Worm (Caenorhabditis elegans) whole organism, L4/young adult: ENCODE results near the gene F22F7.3.

Experiments
- W03F9.2 ChIP-seq: fragments of 150-350 bp; optimal IDR thresholded peaks from 2 replicates; lab custom pipeline; 2014; ENCODE audit warnings: missing biosample characterization, missing genetic modification characterization
- dao-5 ChIP-seq: sonication (generic microtip); optimal IDR thresholded peaks from 2 replicates; lab custom pipeline; 2016; ENCODE audit warnings: missing genotype, missing genetic modification characterization, moderate library complexity, missing compliant biosample characterization
- him-1 ChIP-seq: sonication (generic microtip); optimal IDR thresholded peaks from 2 replicates; lab custom pipeline; 2016; ENCODE audit warnings: missing genotype, missing genetic modification reagents, missing genetic modification characterization, missing compliant biosample characterization

F22F7.3 gene

DNA sequence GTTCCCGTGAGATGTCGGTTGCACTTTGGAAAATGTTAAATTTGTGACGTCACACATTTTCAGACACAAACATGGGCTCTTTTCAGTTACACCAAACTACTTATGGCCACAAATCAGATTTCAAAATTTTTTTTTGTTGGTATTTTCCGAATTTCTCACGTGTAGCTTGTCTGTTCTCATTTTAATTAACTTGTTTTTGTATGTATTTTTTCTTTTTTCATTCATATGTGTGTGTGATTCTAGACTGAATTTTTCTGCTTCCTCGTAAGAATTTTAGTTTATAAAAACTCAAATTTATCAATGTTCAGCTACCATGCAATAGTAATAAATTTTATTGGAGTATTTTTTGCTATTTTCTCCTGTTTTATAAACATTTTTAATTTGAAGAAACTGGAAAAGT lies 46.4 kb downstream of the F22F7.3 start, which contains the start of gene srbc-22:
srbc-22 (plus strand) TSS at position 301 of the 400 bp plus-strand sequence.
- no peak for TF ChIP-seq dao-5 (tag; lab: Kevin White, UChicago)
- no peak for TF ChIP-seq him-1 (tag; lab: Kevin White, UChicago)
- no peak for TF ChIP-seq W03F9.2 (tag; lab: Kevin White, UChicago)

DNA sequence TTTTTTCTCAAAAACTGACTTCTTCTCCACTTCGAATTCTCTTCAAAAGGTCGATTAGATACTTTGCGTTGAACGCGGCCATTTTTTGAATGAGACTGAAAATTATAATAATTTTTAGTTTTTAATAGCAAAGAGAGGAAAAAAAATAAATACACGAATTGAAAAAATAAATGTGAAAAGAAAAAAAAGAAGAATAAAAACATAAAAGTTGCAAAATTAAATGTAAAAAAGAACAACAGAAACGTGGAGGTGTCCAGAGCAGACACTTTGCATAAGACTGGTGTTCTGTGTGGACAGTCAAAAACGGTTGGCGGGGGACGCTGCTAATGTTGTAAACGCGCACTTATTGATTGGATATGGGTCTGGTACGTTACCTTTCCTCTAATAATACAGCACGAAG lies 48.9 kb downstream of the F22F7.3 start, which contains the start of gene C45H4.14:
C45H4.14 (minus strand) TSS at position 101 of the 400 bp plus-strand sequence.
- no peak for TF ChIP-seq him-1 (tag; lab: Kevin White, UChicago)
- no peak for TF ChIP-seq W03F9.2 (tag; lab: Kevin White, UChicago)
- no peak for TF ChIP-seq dao-5 (tag; lab: Kevin White, UChicago)

DNA sequence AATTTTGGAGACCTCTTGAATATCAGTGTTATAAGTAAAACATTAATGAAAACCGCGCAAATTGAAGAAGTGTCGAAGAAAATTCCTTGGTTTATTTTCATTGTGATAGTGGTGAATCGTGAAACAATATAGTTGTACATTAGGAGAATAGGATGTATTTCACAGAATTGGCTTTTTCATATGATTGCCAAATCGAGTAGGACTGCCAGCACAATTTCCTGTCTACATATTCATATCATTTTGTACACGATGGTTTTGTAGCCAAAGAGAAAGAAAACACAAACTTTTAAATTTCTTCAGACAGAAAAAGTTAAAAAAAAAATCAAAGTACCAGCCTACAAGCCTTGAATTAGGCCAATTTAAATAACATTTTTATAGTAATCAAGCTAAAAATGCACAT lies 53.3 kb downstream of the F22F7.3 start, which contains the start of gene str-255:
str-255 (minus strand) TSS at position 101 of the 400 bp plus-strand sequence.
- TF ChIP-seq him-1 (tag; lab: Kevin White, UChicago) (no peak), W03F9.2 (tag; lab: Kevin White, UChicago) (no peak), dao-5 (tag; lab: Kevin White, UChicago) (no peak)
